Fruit fly (Drosophila melanogaster) whole organism, embryonic: ENCODE results near the gene CG43755.

Experiments used
- ATbp ChIP-seq: fragments of 200-800 bp; sonication (Bioruptor generic); optimal IDR thresholded peaks from 2 replicates; lab custom pipeline; 2017; ENCODE audit warnings: missing biosample characterization, mild to moderate bottlenecking, missing genetic modification characterization, missing genetic modification reagents
- Abd-B ChIP-seq: fragments of 200-800 bp; sonication (Bioruptor generic); optimal IDR thresholded peaks from 2 replicates; lab custom pipeline; 2018; ENCODE audit warnings: missing biosample characterization, mild to moderate bottlenecking, missing genetic modification characterization, moderate library complexity
- Aef1 ChIP-seq: fragments of 200-800 bp; sonication (Bioruptor generic); IDR thresholded peaks from 3 replicates; pipeline ENCODE4 v1.3.6; 2022; ENCODE audit warnings: missing biosample characterization, missing genetic modification characterization
- Atf3 ChIP-seq: fragments of 200-800 bp; sonication (Bioruptor generic); optimal IDR thresholded peaks from 3 replicates; lab custom pipeline; 2016; ENCODE audit warnings: missing biosample characterization, missing genetic modification characterization
- BEAF-32 ChIP-seq: fragments of 200-800 bp; sonication (Bioruptor generic); optimal IDR thresholded peaks from 3 replicates; lab custom pipeline; 2017; ENCODE audit warnings: missing biosample characterization, missing genetic modification characterization, mild to moderate bottlenecking, moderate library complexity, missing genetic modification reagents
- Bdp1 ChIP-seq: fragments of 200-800 bp; sonication (Bioruptor generic); optimal IDR thresholded peaks from 3 replicates; lab custom pipeline; 2016; ENCODE audit warnings: missing biosample characterization, missing genetic modification characterization
- CG10274 ChIP-seq: fragments of 200-800 bp; sonication (Bioruptor generic); optimal IDR thresholded peaks from 3 replicates; lab custom pipeline; 2017; ENCODE audit warnings: missing biosample characterization, mild to moderate bottlenecking, missing genetic modification characterization
- CG11560 ChIP-seq: fragments of 200-800 bp; sonication (Bioruptor generic); IDR thresholded peaks from 3 replicates; pipeline ENCODE4 v1.3.6; 2022; ENCODE audit warnings: missing biosample characterization, missing genetic modification characterization
- CG12155 ChIP-seq: fragments of 200-800 bp; sonication (Bioruptor generic); optimal IDR thresholded peaks from 3 replicates; lab custom pipeline; 2016; ENCODE audit warnings: missing biosample characterization, missing genetic modification characterization
- CG13424 ChIP-seq: fragments of 200-800 bp; sonication (Bioruptor generic); optimal IDR thresholded peaks from 2 replicates; lab custom pipeline; 2019; ENCODE audit warnings: missing biosample characterization, mild to moderate bottlenecking, missing genetic modification characterization, moderate library complexity
- CG16815 ChIP-seq: fragments of 200-800 bp; sonication (Bioruptor generic); optimal IDR thresholded peaks from 3 replicates; lab custom pipeline; 2017; ENCODE audit warnings: missing biosample characterization, mild to moderate bottlenecking, missing genetic modification characterization
- CG17361 ChIP-seq: fragments of 200-800 bp; sonication (Bioruptor generic); IDR thresholded peaks from 3 replicates; pipeline ENCODE4 v1.3.6; 2022; ENCODE audit warnings: missing biosample characterization, missing genetic modification characterization
- CG17568 ChIP-seq: fragments of 200-800 bp; sonication (Bioruptor generic); optimal IDR thresholded peaks from 2 replicates; lab custom pipeline; 2018; ENCODE audit warnings: missing biosample characterization, mild to moderate bottlenecking, missing genetic modification characterization, moderate library complexity
- CG18262 ChIP-seq: fragments of 200-800 bp; optimal IDR thresholded peaks from 3 replicates; lab custom pipeline; 2019; ENCODE audit warnings: missing biosample characterization, mild to moderate bottlenecking, missing genetic modification characterization, moderate library complexity
- CG31365 ChIP-seq: fragments of 200-800 bp; sonication (Bioruptor generic); optimal IDR thresholded peaks from 2 replicates; lab custom pipeline; 2018; ENCODE audit warnings: missing biosample characterization, mild to moderate bottlenecking, missing genetic modification characterization
- CG34224 ChIP-seq: fragments of 200-800 bp; sonication (Bioruptor generic); IDR thresholded peaks from 3 replicates; pipeline ENCODE4 v1.3.6; 2022; ENCODE audit warnings: missing biosample characterization, missing genetic modification characterization; ENCODE audit not compliant: partially characterized antibody
- CG3995 ChIP-seq: fragments of 200-800 bp; sonication (Bioruptor generic); optimal IDR thresholded peaks from 3 replicates; lab custom pipeline; 2016; ENCODE audit warnings: missing biosample characterization, missing genetic modification characterization
- CG4360 ChIP-seq: fragments of 200-800 bp; sonication (Bioruptor generic); IDR thresholded peaks from 2 replicates; pipeline ENCODE4 v1.3.6; 2022; ENCODE audit warnings: missing biosample characterization, missing genetic modification characterization
- CG4404 ChIP-seq: fragments of 200-800 bp; sonication (Bioruptor generic); IDR thresholded peaks from 2 replicates; pipeline ENCODE4 v1.3.6; 2022; ENCODE audit warnings: missing biosample characterization, missing genetic modification characterization
- CG6689 ChIP-seq: fragments of 200-800 bp; sonication (Bioruptor generic); IDR thresholded peaks from 2 replicates; pipeline ENCODE4 v1.3.6; 2022; ENCODE audit warnings: missing biosample characterization, missing genetic modification characterization
- CG7987 ChIP-seq: fragments of 200-800 bp; sonication (Bioruptor generic); optimal IDR thresholded peaks from 2 replicates; lab custom pipeline; 2018; ENCODE audit warnings: missing biosample characterization, mild to moderate bottlenecking, missing genetic modification characterization, moderate library complexity
- CHES-1-like ChIP-seq: fragments of 200-800 bp; sonication (Bioruptor generic); optimal IDR thresholded peaks from 2 replicates; lab custom pipeline; 2016; ENCODE audit warnings: missing biosample characterization, missing genetic modification characterization
- Dad ChIP-seq: fragments of 200-800 bp; sonication (Bioruptor generic); optimal IDR thresholded peaks from 3 replicates; lab custom pipeline; 2016; ENCODE audit warnings: missing biosample characterization, missing genetic modification characterization
- Gug ChIP-seq: fragments of 200-800 bp; sonication (Bioruptor generic); IDR thresholded peaks from 4 replicates; pipeline ENCODE4 v1.3.6; 2022; ENCODE audit warnings: missing biosample characterization, missing genetic modification characterization
- H2.0 ChIP-seq: fragments of 200-800 bp; sonication (Bioruptor generic); IDR thresholded peaks from 2 replicates; pipeline ENCODE4 v1.3.6; 2022; ENCODE audit warnings: missing biosample characterization, missing genetic modification characterization
- HLH3B ChIP-seq: fragments of 200-800 bp; sonication (Bioruptor generic); IDR thresholded peaks from 2 replicates; pipeline ENCODE4 v1.3.6; 2022; ENCODE audit warnings: missing biosample characterization, missing genetic modification characterization
- HmgD ChIP-seq: fragments of 200-800 bp; sonication (Bioruptor generic); optimal IDR thresholded peaks from 3 replicates; lab custom pipeline; 2016; ENCODE audit warnings: missing biosample characterization, missing genetic modification characterization
- Hr51 ChIP-seq, 2 experiments: fragments of 200-800 bp; sonication (Bioruptor generic); optimal IDR thresholded peaks; 2 replicates in 1 of 2; 3 replicates in 1 of 2; lab custom pipeline; 2016 to 2018; ENCODE audit warnings: missing biosample characterization in 2 of 2, missing genetic modification characterization in 2 of 2, mild to moderate bottlenecking in 1 of 2, moderate library complexity in 1 of 2
- MESR4 ChIP-seq: fragments of 200-800 bp; sonication (Bioruptor generic); optimal IDR thresholded peaks from 2 replicates; lab custom pipeline; 2018; ENCODE audit warnings: missing biosample characterization, mild to moderate bottlenecking, missing genetic modification characterization, moderate library complexity
- Mad ChIP-seq: fragments of 200-800 bp; sonication (Bioruptor generic); optimal IDR thresholded peaks from 2 replicates; lab custom pipeline; 2016; ENCODE audit warnings: missing biosample characterization, missing genetic modification characterization
- NFAT ChIP-seq: fragments of 200-800 bp; sonication (Bioruptor generic); IDR thresholded peaks from 2 replicates; pipeline ENCODE4 v1.3.6; 2022; ENCODE audit warnings: missing biosample characterization, missing genetic modification characterization
- Poxn ChIP-seq: fragments of 200-800 bp; sonication (Bioruptor generic); IDR thresholded peaks from 2 replicates; pipeline ENCODE4 v1.3.6; 2022; ENCODE audit warnings: missing biosample characterization, missing genetic modification characterization
- Ptx1 ChIP-seq: fragments of 200-800 bp; sonication (Bioruptor generic); IDR thresholded peaks from 2 replicates; pipeline ENCODE4 v1.3.6; 2022; ENCODE audit warnings: missing biosample characterization, missing genetic modification characterization
- al ChIP-seq: fragments of 200-800 bp; sonication (Bioruptor generic); IDR thresholded peaks from 2 replicates; pipeline ENCODE4 v1.3.6; 2022; ENCODE audit warnings: missing biosample characterization, missing genetic modification characterization
- ara ChIP-seq: fragments of 200-800 bp; sonication (Bioruptor generic); IDR thresholded peaks from 2 replicates; pipeline ENCODE4 v1.3.6; 2022; ENCODE audit warnings: missing biosample characterization, missing genetic modification characterization
- bab2 ChIP-seq: fragments of 200-800 bp; sonication (Bioruptor generic); optimal IDR thresholded peaks from 2 replicates; lab custom pipeline; 2016; ENCODE audit warnings: missing biosample characterization, missing genetic modification characterization
- chinmo ChIP-seq: fragments of 200-800 bp; sonication (Bioruptor generic); IDR thresholded peaks from 4 replicates; pipeline ENCODE4 v1.3.6; 2022; ENCODE audit warnings: missing biosample characterization, missing genetic modification characterization; ENCODE audit not compliant: partially characterized antibody
- crc ChIP-seq: fragments of 200-800 bp; sonication (Bioruptor generic); optimal IDR thresholded peaks from 2 replicates; lab custom pipeline; 2016; ENCODE audit warnings: missing biosample characterization, missing genetic modification characterization
- crol ChIP-seq: fragments of 200-800 bp; sonication (Bioruptor generic); IDR thresholded peaks from 2 replicates; pipeline ENCODE4 v1.3.6; 2022; ENCODE audit warnings: missing biosample characterization, missing genetic modification characterization
- dpn ChIP-seq, 2 experiments: fragments of 200-800 bp; sonication (Bioruptor generic); optimal IDR thresholded peaks; 3 replicates each; lab custom pipeline; 2016; ENCODE audit warnings: missing biosample characterization in 2 of 2, missing genetic modification characterization in 2 of 2
- fd3F ChIP-seq: fragments of 200-800 bp; sonication (Bioruptor generic); optimal IDR thresholded peaks from 2 replicates; lab custom pipeline; 2018; ENCODE audit warnings: missing biosample characterization, mild to moderate bottlenecking, missing genetic modification characterization, moderate library complexity
- fd64A ChIP-seq: fragments of 200-800 bp; sonication (Bioruptor generic); optimal IDR thresholded peaks from 3 replicates; lab custom pipeline; 2018; ENCODE audit warnings: missing biosample characterization, mild to moderate bottlenecking, missing genetic modification characterization
- ftz-f1 ChIP-seq: fragments of 200-800 bp; sonication (Bioruptor generic); optimal IDR thresholded peaks from 2 replicates; lab custom pipeline; 2016; ENCODE audit warnings: missing biosample characterization, missing genetic modification characterization
- ind ChIP-seq: fragments of 200-800 bp; sonication (Bioruptor generic); optimal IDR thresholded peaks from 3 replicates; lab custom pipeline; 2016; ENCODE audit warnings: missing biosample characterization, missing genetic modification characterization
- nmo ChIP-seq: fragments of 200-800 bp; sonication (Bioruptor generic); optimal IDR thresholded peaks from 2 replicates; lab custom pipeline; 2018; ENCODE audit warnings: missing biosample characterization, mild to moderate bottlenecking, missing genetic modification characterization, moderate library complexity
- prd ChIP-seq, 3 experiments: fragments of >200 bp in 2 of 3; fragments of 200-800 bp in 1 of 3; sonication (Bioruptor generic) in 1 of 3; optimal IDR thresholded peaks in 2 of 3; IDR thresholded peaks in 1 of 3; 2 replicates in 2 of 3; 3 replicates in 1 of 3; pipeline versions ENCODE4 v1.3.6 to Lab custom; 2017 to 2022; ENCODE audit warnings: missing biosample characterization in 1 of 3, missing genetic modification characterization in 1 of 3
- scrt ChIP-seq: fragments of 200-800 bp; sonication (Bioruptor generic); optimal IDR thresholded peaks from 2 replicates; lab custom pipeline; 2018; ENCODE audit warnings: missing biosample characterization, mild to moderate bottlenecking, missing genetic modification characterization, moderate library complexity
- stc ChIP-seq: fragments of 200-800 bp; sonication (Bioruptor generic); IDR thresholded peaks from 2 replicates; pipeline ENCODE4 v1.3.6; 2022; ENCODE audit warnings: missing biosample characterization, missing genetic modification characterization
- tap ChIP-seq: fragments of 200-800 bp; optimal IDR thresholded peaks from 3 replicates; lab custom pipeline; 2019; ENCODE audit warnings: missing biosample characterization, mild to moderate bottlenecking, missing genetic modification characterization, moderate library complexity
- wor ChIP-seq: fragments of 200-800 bp; sonication (Bioruptor generic); IDR thresholded peaks from 2 replicates; pipeline ENCODE4 v1.3.6; 2022; ENCODE audit warnings: missing biosample characterization, missing genetic modification characterization
- zf30C ChIP-seq: fragments of 200-800 bp; sonication (Bioruptor generic); optimal IDR thresholded peaks from 3 replicates; lab custom pipeline; 2018; ENCODE audit warnings: missing biosample characterization, mild to moderate bottlenecking, missing genetic modification characterization

CG43755 gene

DNA sequence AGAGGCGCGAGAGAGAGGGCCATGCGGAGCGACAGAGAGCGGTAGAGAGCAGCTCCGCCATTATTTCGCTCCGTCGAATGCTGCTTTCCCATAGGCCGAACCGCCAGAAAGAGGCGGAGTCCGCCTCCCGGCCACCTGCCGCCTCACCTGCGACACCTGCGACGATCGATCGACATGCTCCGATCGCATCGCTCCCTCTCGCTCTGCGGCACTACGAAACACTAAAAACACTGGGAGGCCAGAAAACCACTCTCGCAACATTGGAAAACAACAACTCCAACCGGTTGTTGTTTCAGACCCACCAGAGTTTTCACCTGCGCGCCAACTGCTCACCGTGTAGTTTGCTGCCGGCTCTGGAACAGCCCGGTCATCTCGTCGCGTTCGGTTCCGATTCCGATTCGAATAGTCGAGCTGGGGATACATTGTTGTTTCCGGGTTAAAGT, 48.2 kb upstream of the CG43755 start, which contains the start of gene al (continued):
- TF ChIP-seq Aef1 (GFP tag; lab: Robert Waterston, UW) = peak; percentile 88
- no peak for TF ChIP-seq crc (GFP tag; lab: Kevin White, UChicago)
- no peak for TF ChIP-seq fd3F
- no peak for TF ChIP-seq CG17361 (GFP tag; lab: Robert Waterston, UW)
- 0 out of 2 replicates have a peak, but pooled peaks have one; percentile 8 for TF ChIP-seq al
- no peak for TF ChIP-seq Poxn
- TF ChIP-seq CG10274 (GFP tag; lab: Kevin White, UChicago) = no peak
- TF ChIP-seq Mad (GFP tag; lab: Kevin White, UChicago) = no peak
- TF ChIP-seq tap (tag; lab: Kevin White, UChicago) = no peak
- no peak for TF ChIP-seq CG11560
- no peak for TF ChIP-seq Abd-B
- TF ChIP-seq ftz-f1 (GFP tag; lab: Kevin White, UChicago) = peak; percentile 1
- TF ChIP-seq prd (optimal IDR thresholded peaks at IDR 0.05; lab: Kevin White, UChicago) = no peak
- no peak for TF ChIP-seq prd (GFP tag; IDR thresholded peaks at IDR 0.05; lab: Robert Waterston, UW)
- TF ChIP-seq ara (GFP tag; lab: Robert Waterston, UW) = no peak
- no peak for TF ChIP-seq wor
- no peak for TF ChIP-seq CHES-1-like (GFP tag; lab: Kevin White, UChicago)
- TF ChIP-seq CG4404 (GFP tag; lab: Robert Waterston, UW) = no peak
- TF ChIP-seq crol (GFP tag; lab: Robert Waterston, UW) = peak; percentile 95
- TF ChIP-seq CG17568 = no peak
- TF ChIP-seq HLH3B (GFP tag; lab: Robert Waterston, UW) = no peak
- TF ChIP-seq Ptx1 (GFP tag; lab: Robert Waterston, UW) = no peak
- TF ChIP-seq nmo = no peak
- no peak for TF ChIP-seq ind (GFP tag; lab: Kevin White, UChicago)
- TF ChIP-seq H2.0 (GFP tag; lab: Robert Waterston, UW) = no peak
- TF ChIP-seq CG6689 (GFP tag; lab: Robert Waterston, UW) = no peak
- TF ChIP-seq fd64A (GFP tag; lab: Kevin White, UChicago) = no peak
- 0 out of 2 replicates have a peak, but pooled peaks have one; percentile 3 for TF ChIP-seq NFAT (GFP tag; lab: Robert Waterston, UW)
- TF ChIP-seq CG13424 (tag; lab: Kevin White, UChicago) = no peak
- TF ChIP-seq CG3995 (GFP tag; lab: Kevin White, UChicago) = no peak
- TF ChIP-seq dpn (GFP tag; optimal IDR thresholded peaks at IDR 0.05; lab: Kevin White, UChicago) = no peak
- no peak for TF ChIP-seq bab2
- TF ChIP-seq Hr51 (GFP tag; optimal IDR thresholded peaks at IDR 0.05; lab: Kevin White, UChicago) = no peak
- TF ChIP-seq ATbp (GFP tag; lab: Kevin White, UChicago) = no peak
- no peak for TF ChIP-seq Gug
- no peak for TF ChIP-seq MESR4 (GFP tag; lab: Kevin White, UChicago)
- TF ChIP-seq stc (GFP tag; lab: Robert Waterston, UW) = no peak
- TF ChIP-seq zf30C (GFP tag; lab: Kevin White, UChicago) = no peak
- TF ChIP-seq CG31365 = no peak
- TF ChIP-seq HmgD (GFP tag; lab: Kevin White, UChicago) = no peak
- TF ChIP-seq Bdp1 (GFP tag; lab: Kevin White, UChicago) = no peak
- no peak for TF ChIP-seq CG7987 (GFP tag; lab: Kevin White, UChicago)
- TF ChIP-seq CG4360 = peak; percentile 81
- no peak for TF ChIP-seq CG12155
- TF ChIP-seq CG18262 (tag; lab: Kevin White, UChicago) = no peak
- no peak for TF ChIP-seq Atf3 (GFP tag; lab: Kevin White, UChicago)
- TF ChIP-seq BEAF-32 (GFP tag; lab: Kevin White, UChicago) = no peak
- TF ChIP-seq CG16815 (GFP tag; lab: Kevin White, UChicago) = no peak
- TF ChIP-seq Dad (GFP tag; lab: Kevin White, UChicago) = no peak
- TF ChIP-seq chinmo (GFP tag; lab: Robert Waterston, UW) = peak; percentile 76; the same call in 1 of the 4 replicates
- TF ChIP-seq CG34224 (GFP tag; lab: Robert Waterston, UW) = peak; percentile 46; the same call in 1 of the 3 replicates
- no peak for TF ChIP-seq scrt (GFP tag; lab: Kevin White, UChicago)
